Worm (Caenorhabditis elegans): ENCODE results near the gene F31D4.2.

DNA sequence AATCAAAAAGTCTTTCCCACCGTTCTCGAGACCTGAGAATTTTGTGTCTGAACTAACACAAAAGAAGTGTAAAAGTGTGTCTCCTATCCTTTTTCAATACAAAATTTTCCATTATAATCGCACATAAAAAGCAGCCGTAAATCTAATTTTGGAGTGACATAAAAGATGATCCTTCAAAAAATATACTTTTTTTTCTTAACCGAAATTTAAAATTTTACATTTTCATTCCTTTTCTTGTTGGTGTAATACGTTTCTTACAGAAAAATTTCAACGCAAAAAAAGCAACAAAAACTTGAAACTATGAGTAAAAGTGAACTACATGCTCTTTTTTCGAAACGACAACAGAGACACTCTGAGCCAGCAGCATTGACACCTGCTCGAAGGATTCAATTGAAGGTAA is 38.3 kb downstream of the F31D4.2 start, which contains the start of gene Y44A6D.6:
- no peak for TF ChIP-seq ama-1 (optimal IDR thresholded peaks at IDR 0.05)
- TF ChIP-seq tbx-37 (GFP tag; conservative IDR thresholded peaks at IDR 0.05), result no peak
- TF ChIP-seq hmg-4 (GFP tag; optimal IDR thresholded peaks at IDR 0.05), result no peak
- TF ChIP-seq hmbx-1 (tag; optimal IDR thresholded peaks at IDR 0.05), result no peak
- TF ChIP-seq scrt-1 (GFP tag; IDR thresholded peaks at IDR 0.05), result no peak
- no peak for TF ChIP-seq F13C5.2 (tag; optimal IDR thresholded peaks at IDR 0.05)
- no peak for TF ChIP-seq B0310.2 (tag; optimal IDR thresholded peaks at IDR 0.05)
- TF ChIP-seq tra-4 (tag; optimal IDR thresholded peaks at IDR 0.05), result no peak
- TF ChIP-seq sea-1 (GFP tag; conservative IDR thresholded peaks at IDR 0.05), result no peak
- TF ChIP-seq flt-1 (GFP tag; IDR thresholded peaks at IDR 0.05), result no peak
- no peak for TF ChIP-seq ceh-13 (GFP tag; optimal IDR thresholded peaks at IDR 0.05)
- TF ChIP-seq pes-1 (GFP tag; IDR thresholded peaks at IDR 0.05), result no peak
- no peak for TF ChIP-seq ets-7 (tag; optimal IDR thresholded peaks at IDR 0.05)

Data from whole organism, early embryonic.